In genomic region chrII:11535429-11535828, ce11 we compare ENCODE assay signal across 6 worm cellular contexts.
TF ChIP-seq lines count a peak whose summit lies in the region.

No protein-coding gene starts in this region.

TF ChIP-seq in whole organism, L4 larva, 104 proteins besides CTCF, POLR2A, EP300 and RAD21:
- no peak for TF ChIP-seq egl-27 (tag; optimal IDR thresholded peaks at IDR 0.05; lab: Kevin White, UChicago)
- TF ChIP-seq arid-1 (GFP tag; conservative IDR thresholded peaks at IDR 0.05; lab: Robert Waterston, UW), result no peak
- TF ChIP-seq aha-1 (tag; lab: Kevin White, UChicago), result peak; percentile 58
- TF ChIP-seq cey-2 (tag; optimal IDR thresholded peaks at IDR 0.05; lab: Kevin White, UChicago; ENCODE audit: borderline replicate concordance, insufficient read depth), result no peak
- TF ChIP-seq unc-39 (tag; optimal IDR thresholded peaks at IDR 0.05; lab: Kevin White, UChicago), result no peak
- no peak for TF ChIP-seq fos-1 (tag; optimal IDR thresholded peaks at IDR 0.05; lab: Kevin White, UChicago)
- TF ChIP-seq T26A8.4 (GFP tag; IDR thresholded peaks at IDR 0.05; lab: Robert Waterston, UW), result no peak
- TF ChIP-seq lir-3 (tag; optimal IDR thresholded peaks at IDR 0.05; lab: Kevin White, UChicago), result no peak
- TF ChIP-seq ces-1 (GFP tag; optimal IDR thresholded peaks at IDR 0.05; lab: Kevin White, UChicago), result no peak
- no peak for TF ChIP-seq ceh-82 (tag; optimal IDR thresholded peaks at IDR 0.05; lab: Kevin White, UChicago)
- no peak for TF ChIP-seq daf-16 (GFP tag; optimal IDR thresholded peaks at IDR 0.05; lab: Kevin White, UChicago)
- TF ChIP-seq daf-16 (tag; optimal IDR thresholded peaks at IDR 0.05; lab: Kevin White, UChicago), result no peak
- TF ChIP-seq unc-62 (GFP tag; optimal IDR thresholded peaks at IDR 0.05 in 1 of 2; lab: Kevin White, UChicago), result peak in 1 of 2 experiments; percentile 26
- no peak for TF ChIP-seq unc-62 (tag; optimal IDR thresholded peaks at IDR 0.05; lab: Kevin White, UChicago)

TF ChIP-seq in whole organism, early embryonic, 17 proteins besides CTCF, POLR2A, EP300 and RAD21:
- TF ChIP-seq pes-1 (GFP tag; IDR thresholded peaks at IDR 0.05; lab: Robert Waterston, UW), result 0 out of 2 replicates have a peak, but pooled peaks have one; percentile 7
- no peak for TF ChIP-seq hmbx-1 (tag; optimal IDR thresholded peaks at IDR 0.05; lab: Kevin White, UChicago)
- TF ChIP-seq tbx-37 (GFP tag; conservative IDR thresholded peaks at IDR 0.05; lab: Robert Waterston, UW), result 0 out of 2 replicates have a peak, but pooled peaks have one; percentile 4
- peak; percentile 35; the same call in 1 of the 2 replicates for TF ChIP-seq flt-1 (GFP tag; IDR thresholded peaks at IDR 0.05; lab: Robert Waterston, UW)
- peak; percentile 56; the same call in 1 of the 2 replicates for TF ChIP-seq sea-1 (GFP tag; conservative IDR thresholded peaks at IDR 0.05; lab: Robert Waterston, UW)
- TF ChIP-seq tbx-11 (GFP tag; IDR thresholded peaks at IDR 0.05; lab: Robert Waterston, UW), result no peak
- TF ChIP-seq ceh-13 (GFP tag; optimal IDR thresholded peaks at IDR 0.05; lab: Kevin White, UChicago), result no peak
- TF ChIP-seq tra-4 (tag; optimal IDR thresholded peaks at IDR 0.05; lab: Kevin White, UChicago), result no peak
- peak; percentile 74 for TF ChIP-seq hmg-4 (GFP tag; optimal IDR thresholded peaks at IDR 0.05; lab: Kevin White, UChicago)
- peak; percentile 11 for TF ChIP-seq ceh-36 (tag; optimal IDR thresholded peaks at IDR 0.05; lab: Kevin White, UChicago)
- no peak for TF ChIP-seq aly-1 (tag; optimal IDR thresholded peaks at IDR 0.05; lab: Kevin White, UChicago)

TF ChIP-seq in whole organism, late embryonic, 69 proteins besides CTCF, POLR2A, EP300 and RAD21 (continues in another document):
- TF ChIP-seq gmeb-2 (tag; optimal IDR thresholded peaks at IDR 0.05; lab: Kevin White, UChicago) (peak; percentile 4), C38D4.7 (GFP tag; optimal IDR thresholded peaks at IDR 0.05; lab: Kevin White, UChicago) (no peak), dmd-4 (tag; optimal IDR thresholded peaks at IDR 0.05; lab: Kevin White, UChicago; ENCODE audit: borderline replicate concordance) (no peak), tbx-2 (tag; optimal IDR thresholded peaks at IDR 0.05; lab: Kevin White, UChicago) (peak; percentile 48), ceh-48 (tag; optimal IDR thresholded peaks at IDR 0.05; lab: Kevin White, UChicago) (no peak), sdc-2 (tag; optimal IDR thresholded peaks at IDR 0.05; lab: Kevin White, UChicago) (peak; percentile 36), npax-4 (tag; optimal IDR thresholded peaks at IDR 0.05; lab: Kevin White, UChicago) (no peak), ceh-31 (tag; optimal IDR thresholded peaks at IDR 0.05; lab: Kevin White, UChicago) (peak; percentile 42), hlh-13 (GFP tag; optimal IDR thresholded peaks at IDR 0.05; lab: Kevin White, UChicago) (no peak), ceh-30 (tag; optimal IDR thresholded peaks at IDR 0.05; lab: Kevin White, UChicago) (no peak), ceh-18 (tag; optimal IDR thresholded peaks at IDR 0.05; lab: Kevin White, UChicago) (no peak), ref-2 (tag; optimal IDR thresholded peaks at IDR 0.05; lab: Kevin White, UChicago) (peak; percentile 68), lin-11 (tag; optimal IDR thresholded peaks at IDR 0.05; lab: Kevin White, UChicago) (no peak), tbx-7 (tag; optimal IDR thresholded peaks at IDR 0.05; lab: Kevin White, UChicago) (no peak), syd-9 (tag; optimal IDR thresholded peaks at IDR 0.05; lab: Kevin White, UChicago) (no peak), pag-3 (tag; optimal IDR thresholded peaks at IDR 0.05; lab: Kevin White, UChicago; ENCODE audit: borderline replicate concordance) (no peak), ttx-3 (tag; optimal IDR thresholded peaks at IDR 0.05; lab: Kevin White, UChicago) (no peak), F13H6.1 (tag; optimal IDR thresholded peaks at IDR 0.05; lab: Kevin White, UChicago) (no peak)

TF ChIP-seq in whole organism, midembryonic, 9 proteins besides CTCF, POLR2A, EP300 and RAD21:
- TF ChIP-seq klf-2 (GFP tag; conservative IDR thresholded peaks at IDR 0.05; lab: Robert Waterston, UW), result no peak
- peak; percentile 71 for TF ChIP-seq flt-1 (GFP tag; IDR thresholded peaks at IDR 0.05; lab: Robert Waterston, UW)
- TF ChIP-seq ztf-29 (GFP tag; IDR thresholded peaks at IDR 0.05; lab: Robert Waterston, UW), result no peak
- TF ChIP-seq ztf-23 (GFP tag; IDR thresholded peaks at IDR 0.05; lab: Robert Waterston, UW), result no peak

TF ChIP-seq in whole organism, mixed stage, embryonic, 35 proteins besides CTCF, POLR2A, EP300 and RAD21:
- peak; percentile 20 for TF ChIP-seq ceh-43 (GFP tag; optimal IDR thresholded peaks at IDR 0.05; lab: Kevin White, UChicago)
- TF ChIP-seq ceh-39 (tag; optimal IDR thresholded peaks at IDR 0.05; lab: Kevin White, UChicago), result peak; percentile 41
- TF ChIP-seq ham-2 (GFP tag; optimal IDR thresholded peaks at IDR 0.05; lab: Kevin White, UChicago), result no peak
- peak; percentile 82 for TF ChIP-seq nhr-2 (tag; optimal IDR thresholded peaks at IDR 0.05; lab: Kevin White, UChicago)
- no peak for TF ChIP-seq lin-13 (tag; optimal IDR thresholded peaks at IDR 0.05; lab: Kevin White, UChicago)
- TF ChIP-seq hlh-1 (tag; optimal IDR thresholded peaks at IDR 0.05; lab: Kevin White, UChicago), result no peak
- no peak for TF ChIP-seq nhr-237 (tag; optimal IDR thresholded peaks at IDR 0.05; lab: Kevin White, UChicago)
- peak; percentile 66 for TF ChIP-seq cnd-1 (tag; optimal IDR thresholded peaks at IDR 0.05; lab: Kevin White, UChicago)
- TF ChIP-seq ces-1 (GFP tag; optimal IDR thresholded peaks at IDR 0.05; lab: Kevin White, UChicago), result peak; percentile 35
- TF ChIP-seq mls-2 (tag; optimal IDR thresholded peaks at IDR 0.05; lab: Kevin White, UChicago), result peak; percentile 73
- TF ChIP-seq nhr-76 (tag; optimal IDR thresholded peaks at IDR 0.05; lab: Kevin White, UChicago), result no peak
- peak; percentile 76 for TF ChIP-seq sptf-1 (tag; optimal IDR thresholded peaks at IDR 0.05; lab: Kevin White, UChicago)
- TF ChIP-seq sem-2 (GFP tag; optimal IDR thresholded peaks at IDR 0.05; lab: Kevin White, UChicago), result peak; percentile 40
- TF ChIP-seq unc-62 (GFP tag; optimal IDR thresholded peaks at IDR 0.05; lab: Kevin White, UChicago), result peak; percentile 45
- TF ChIP-seq ztf-11 (tag; optimal IDR thresholded peaks at IDR 0.05; lab: Kevin White, UChicago), result peak; percentile 22
- peak; percentile 61 for TF ChIP-seq drap-1 (GFP tag; optimal IDR thresholded peaks at IDR 0.05; lab: Kevin White, UChicago)

TF ChIP-seq in whole organism, young adult, 124 proteins besides CTCF, POLR2A, EP300 and RAD21:
- TF ChIP-seq lag-1 (GFP tag; IDR thresholded peaks at IDR 0.05; lab: Robert Waterston, UW) (0 out of 2 replicates have a peak, but pooled peaks have one; percentile 52), B0261.1 (tag; optimal IDR thresholded peaks at IDR 0.05; lab: Kevin White, UChicago) (no peak), F57A8.1 (GFP tag; optimal IDR thresholded peaks at IDR 0.05; lab: Kevin White, UChicago) (no peak), aptf-2 (GFP tag; conservative IDR thresholded peaks at IDR 0.05; lab: Robert Waterston, UW) (0 out of 2 replicates have a peak, but pooled peaks have one; percentile 21), cebp-1 (GFP tag; IDR thresholded peaks at IDR 0.05; lab: Robert Waterston, UW) (no peak), cebp-1 (tag; optimal IDR thresholded peaks at IDR 0.05; lab: Kevin White, UChicago) (peak; percentile 40)
